Fruit fly (Drosophila melanogaster) whole organism, embryonic: ENCODE measurements around the gene CG10418.

Experiments
- CG10366 ChIP-seq: fragments of 200-800 bp; sonication (Bioruptor generic); IDR thresholded peaks from 2 replicates; pipeline ENCODE4 v1.3.6; 2022; ENCODE audit warnings: missing biosample characterization, missing genetic modification characterization
- CG10979 ChIP-seq: fragments of 200-800 bp; sonication (Bioruptor generic); optimal IDR thresholded peaks from 2 replicates; lab custom pipeline; 2018; ENCODE audit warnings: missing biosample characterization, mild to moderate bottlenecking, missing genetic modification characterization, moderate library complexity
- CG11093 ChIP-seq: fragments of 200-800 bp; sonication (Bioruptor generic); IDR thresholded peaks from 3 replicates; pipeline ENCODE4 v1.3.6; 2022; ENCODE audit warnings: missing biosample characterization, missing genetic modification characterization
- CG12299 ChIP-seq: fragments of 200-800 bp; sonication (Bioruptor generic); optimal IDR thresholded peaks from 2 replicates; lab custom pipeline; 2018; ENCODE audit warnings: missing biosample characterization, mild to moderate bottlenecking, missing genetic modification characterization
- CG14667 ChIP-seq: fragments of 200-800 bp; sonication (Bioruptor generic); IDR thresholded peaks from 2 replicates; pipeline ENCODE4 v1.3.6; 2022; ENCODE audit warnings: missing biosample characterization, missing genetic modification characterization
- CG15011 ChIP-seq: fragments of 200-800 bp; sonication (Bioruptor generic); optimal IDR thresholded peaks from 3 replicates; lab custom pipeline; 2018; ENCODE audit warnings: missing biosample characterization, mild to moderate bottlenecking, missing genetic modification characterization
- CG15479 ChIP-seq: fragments of 200-800 bp; sonication (Bioruptor generic); optimal IDR thresholded peaks from 3 replicates; lab custom pipeline; 2019; ENCODE audit warnings: missing biosample characterization, mild to moderate bottlenecking, missing genetic modification characterization, moderate library complexity
- CG16779 ChIP-seq: fragments of 200-800 bp; sonication (Bioruptor generic); IDR thresholded peaks from 2 replicates; pipeline ENCODE4 v1.3.6; 2022; ENCODE audit warnings: missing biosample characterization, missing genetic modification characterization
- CG1792 ChIP-seq: fragments of 200-800 bp; sonication (Bioruptor generic); optimal IDR thresholded peaks from 2 replicates; lab custom pipeline; 2016; ENCODE audit warnings: missing biosample characterization, missing genetic modification characterization
- CG2202 ChIP-seq: fragments of 200-800 bp; sonication (Bioruptor generic); optimal IDR thresholded peaks from 2 replicates; lab custom pipeline; 2018; ENCODE audit warnings: missing biosample characterization, mild to moderate bottlenecking, missing genetic modification characterization
- CG31365 ChIP-seq: fragments of 200-800 bp; sonication (Bioruptor generic); optimal IDR thresholded peaks from 2 replicates; lab custom pipeline; 2018; ENCODE audit warnings: missing biosample characterization, mild to moderate bottlenecking, missing genetic modification characterization
- CG32772 ChIP-seq: fragments of 200-800 bp; sonication (Bioruptor generic); IDR thresholded peaks from 2 replicates; pipeline ENCODE4 v1.3.6; 2022; ENCODE audit warnings: missing biosample characterization, missing genetic modification characterization
- CG34376 ChIP-seq: fragments of 200-800 bp; sonication (Bioruptor generic); optimal IDR thresholded peaks from 2 replicates; lab custom pipeline; 2018; ENCODE audit warnings: missing biosample characterization, mild to moderate bottlenecking, missing genetic modification characterization
- CG34422 ChIP-seq: fragments of 200-800 bp; sonication (Bioruptor generic); IDR thresholded peaks from 3 replicates; pipeline ENCODE4 v1.3.6; 2022; ENCODE audit warnings: missing biosample characterization, missing genetic modification characterization
- CG4617 ChIP-seq: fragments of 200-800 bp; sonication (Bioruptor generic); optimal IDR thresholded peaks from 3 replicates; lab custom pipeline; 2016; ENCODE audit warnings: missing biosample characterization, missing genetic modification characterization, borderline replicate concordance
- CG7745 ChIP-seq: fragments of 200-800 bp; sonication (Bioruptor generic); optimal IDR thresholded peaks from 2 replicates; lab custom pipeline; 2018; ENCODE audit warnings: missing biosample characterization, mild to moderate bottlenecking, missing genetic modification characterization, moderate library complexity
- CG8765 ChIP-seq: fragments of 200-800 bp; sonication (Bioruptor generic); IDR thresholded peaks from 2 replicates; pipeline ENCODE4 v1.3.6; 2022; ENCODE audit warnings: missing biosample characterization, missing genetic modification characterization
- CG9876 ChIP-seq: fragments of 200-800 bp; sonication (Bioruptor generic); optimal IDR thresholded peaks from 2 replicates; lab custom pipeline; 2016; ENCODE audit warnings: missing biosample characterization, missing genetic modification characterization
- Dref ChIP-seq: fragments of 200-800 bp; sonication (Bioruptor generic); IDR thresholded peaks from 2 replicates; pipeline ENCODE4 v1.3.6; 2022; ENCODE audit warnings: missing biosample characterization, missing genetic modification characterization
- ERR ChIP-seq: fragments of 200-800 bp; sonication (Bioruptor generic); optimal IDR thresholded peaks from 2 replicates; lab custom pipeline; 2016; ENCODE audit warnings: missing biosample characterization, missing genetic modification characterization
- Fer2 ChIP-seq: fragments of 200-800 bp; sonication (Bioruptor generic); optimal IDR thresholded peaks from 2 replicates; lab custom pipeline; 2018; ENCODE audit warnings: missing biosample characterization, mild to moderate bottlenecking, missing genetic modification characterization, moderate library complexity
- Hmx ChIP-seq: fragments of 200-800 bp; sonication (Bioruptor generic); optimal IDR thresholded peaks from 2 replicates; lab custom pipeline; 2016; ENCODE audit warnings: missing biosample characterization, missing genetic modification characterization
- Hr78 ChIP-seq, 2 experiments: fragments of 200-800 bp in 1 of 2; fragments of >200 bp in 1 of 2; sonication (Bioruptor generic) in 1 of 2; optimal IDR thresholded peaks; 2 replicates each; lab custom pipeline; 2017 to 2019; ENCODE audit warnings: missing biosample characterization in 2 of 2, missing genetic modification characterization in 2 of 2, mild to moderate bottlenecking in 1 of 2, moderate library complexity in 1 of 2
- Med ChIP-seq: fragments of 200-800 bp; sonication (Bioruptor generic); peaks from one replicate; lab custom pipeline; 2016; ENCODE audit warnings: missing biosample characterization, missing genetic modification characterization, mild to moderate bottlenecking, inconsistent platforms, moderate library complexity
- Mes4 ChIP-seq: fragments of 200-800 bp; sonication (Bioruptor generic); optimal IDR thresholded peaks from 2 replicates; lab custom pipeline; 2016; ENCODE audit warnings: missing biosample characterization, missing genetic modification characterization
- Mrtf ChIP-seq: fragments of 200-800 bp; sonication (Bioruptor generic); IDR thresholded peaks from 3 replicates; pipeline ENCODE4 v1.3.6; 2022; ENCODE audit warnings: missing biosample characterization, missing genetic modification characterization
- Opbp ChIP-seq: fragments of 200-800 bp; sonication (Bioruptor generic); IDR thresholded peaks from 3 replicates; pipeline ENCODE4 v1.3.6; 2022; ENCODE audit warnings: missing biosample characterization, missing genetic modification characterization; ENCODE audit not compliant: partially characterized antibody
- PHDP ChIP-seq: fragments of 200-800 bp; sonication (Bioruptor generic); optimal IDR thresholded peaks from 3 replicates; lab custom pipeline; 2018; ENCODE audit warnings: missing biosample characterization, mild to moderate bottlenecking, missing genetic modification characterization, moderate library complexity
- aop ChIP-seq: fragments of 200-800 bp; sonication (Bioruptor generic); IDR thresholded peaks from 2 replicates; pipeline ENCODE4 v1.3.6; 2022; ENCODE audit warnings: missing biosample characterization, missing genetic modification characterization
- cg ChIP-seq: fragments of 200-800 bp; sonication (Bioruptor generic); optimal IDR thresholded peaks from 3 replicates; lab custom pipeline; 2019; ENCODE audit warnings: missing biosample characterization, mild to moderate bottlenecking, missing genetic modification characterization, moderate library complexity
- chinmo ChIP-seq: fragments of 200-800 bp; sonication (Bioruptor generic); IDR thresholded peaks from 4 replicates; pipeline ENCODE4 v1.3.6; 2022; ENCODE audit warnings: missing biosample characterization, missing genetic modification characterization; ENCODE audit not compliant: partially characterized antibody
- ci ChIP-seq: fragments of 200-800 bp; sonication (Bioruptor generic); IDR thresholded peaks from 3 replicates; pipeline ENCODE4 v1.3.6; 2022; ENCODE audit warnings: missing biosample characterization, missing genetic modification characterization
- croc ChIP-seq: fragments of 200-800 bp; sonication (Bioruptor generic); conservative IDR thresholded peaks from 3 replicates; pipeline ENCODE4 v1.3.6; 2022; ENCODE audit warnings: missing biosample characterization, missing genetic modification characterization
- dati ChIP-seq: fragments of 200-800 bp; sonication (Bioruptor generic); IDR thresholded peaks from 2 replicates; pipeline ENCODE4 v1.3.6; 2022; ENCODE audit warnings: missing biosample characterization, missing genetic modification characterization
- dm ChIP-seq: fragments of 200-800 bp; sonication (Bioruptor generic); optimal IDR thresholded peaks from 3 replicates; lab custom pipeline; 2016; ENCODE audit warnings: missing biosample characterization, missing genetic modification characterization
- en ChIP-seq: fragments of 200-800 bp; sonication (Bioruptor generic); optimal IDR thresholded peaks from 2 replicates; lab custom pipeline; 2016; ENCODE audit warnings: missing biosample characterization, missing genetic modification characterization
- eve ChIP-seq, 2 experiments: fragments of >200 bp; optimal IDR thresholded peaks; 2 replicates each; lab custom pipeline; 2017; ENCODE audit warnings: missing biosample characterization in 2 of 2, missing genetic modification characterization in 2 of 2
- ftz-f1 ChIP-seq: fragments of 200-800 bp; sonication (Bioruptor generic); optimal IDR thresholded peaks from 2 replicates; lab custom pipeline; 2016; ENCODE audit warnings: missing biosample characterization, missing genetic modification characterization
- gce ChIP-seq: fragments of 200-800 bp; sonication (Bioruptor generic); IDR thresholded peaks from 3 replicates; pipeline ENCODE4 v1.3.6; 2022; ENCODE audit warnings: missing biosample characterization, missing genetic modification characterization
- gcm ChIP-seq: fragments of 200-800 bp; sonication (Bioruptor generic); optimal IDR thresholded peaks from 2 replicates; lab custom pipeline; 2019; ENCODE audit warnings: missing biosample characterization, mild to moderate bottlenecking, missing genetic modification characterization, moderate library complexity
- nmo ChIP-seq: fragments of 200-800 bp; sonication (Bioruptor generic); optimal IDR thresholded peaks from 2 replicates; lab custom pipeline; 2018; ENCODE audit warnings: missing biosample characterization, mild to moderate bottlenecking, missing genetic modification characterization, moderate library complexity
- phol ChIP-seq: fragments of 200-800 bp; sonication (Bioruptor generic); optimal IDR thresholded peaks from 3 replicates; lab custom pipeline; 2018; ENCODE audit warnings: missing biosample characterization, mild to moderate bottlenecking, missing genetic modification characterization, moderate library complexity
- ranshi ChIP-seq: fragments of 200-800 bp; sonication (Bioruptor generic); IDR thresholded peaks from 2 replicates; pipeline ENCODE4 v1.3.6; 2022; ENCODE audit warnings: missing biosample characterization, missing genetic modification characterization
- repo ChIP-seq: fragments of 200-800 bp; sonication (Bioruptor generic); optimal IDR thresholded peaks from 2 replicates; lab custom pipeline; 2016; ENCODE audit warnings: missing biosample characterization, missing genetic modification characterization
- schlank ChIP-seq: fragments of 200-800 bp; sonication (Bioruptor generic); optimal IDR thresholded peaks from 2 replicates; lab custom pipeline; 2018; ENCODE audit warnings: missing biosample characterization, mild to moderate bottlenecking, missing genetic modification characterization
- ssp ChIP-seq: fragments of 200-800 bp; sonication (Bioruptor generic); IDR thresholded peaks from 2 replicates; pipeline ENCODE4 v1.3.6; 2022; ENCODE audit warnings: missing biosample characterization, missing genetic modification characterization
- ttk ChIP-seq: fragments of 200-800 bp; sonication (Bioruptor generic); IDR thresholded peaks from 2 replicates; pipeline ENCODE4 v2.1.2; 2022; ENCODE audit warnings: missing biosample characterization, missing genetic modification characterization
- twi ChIP-seq: fragments of 200-800 bp; optimal IDR thresholded peaks from 2 replicates; lab custom pipeline; 2019; ENCODE audit warnings: missing biosample characterization, mild to moderate bottlenecking, missing genetic modification characterization, moderate library complexity
- zfh1 ChIP-seq: fragments of 200-800 bp; sonication (Bioruptor generic); IDR thresholded peaks from 3 replicates; pipeline ENCODE4 v1.3.6; 2022; ENCODE audit warnings: missing biosample characterization, missing genetic modification characterization

The CG10418 gene

DNA sequence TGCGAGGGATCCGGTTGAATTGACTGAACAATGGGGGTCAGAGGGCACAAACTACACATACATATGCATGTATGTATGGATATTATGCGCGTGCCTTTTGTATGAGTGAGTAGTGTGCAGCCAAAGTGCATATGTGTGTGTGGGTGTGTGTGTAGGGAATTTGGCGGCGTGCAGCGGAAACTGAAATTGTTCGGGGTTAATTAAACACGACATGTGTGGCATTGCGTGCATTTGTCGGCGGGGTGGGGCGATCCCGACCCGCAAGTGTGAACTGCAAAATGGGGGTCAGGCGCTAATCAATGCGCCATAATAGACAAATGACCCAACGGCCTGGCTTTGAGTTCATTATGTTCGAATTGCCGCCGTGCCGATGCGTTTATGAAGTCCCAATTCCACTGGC, 38.4 kb upstream of the CG10418 start:
- TF ChIP-seq CG7745 (peak; percentile 12), en (GFP tag; lab: Kevin White, UChicago) (no peak), CG10979 (tag; lab: Kevin White, UChicago) (no peak), ERR (GFP tag; lab: Kevin White, UChicago) (no peak), Mrtf (no peak), croc (no peak), Fer2 (tag; lab: Kevin White, UChicago) (no peak), dati (GFP tag; lab: Robert Waterston, UW) (no peak), CG12299 (tag; lab: Kevin White, UChicago) (no peak), Hr78 (GFP tag; optimal IDR thresholded peaks at IDR 0.05; lab: Kevin White, UChicago) (peak in 1 of 2 experiments; percentile 67), CG8765 (GFP tag; lab: Robert Waterston, UW) (no peak), ci (GFP tag; lab: Robert Waterston, UW) (0 out of 3 replicates have a peak, but pooled peaks have one; percentile 49), CG10366 (GFP tag; lab: Robert Waterston, UW) (no peak), CG9876 (no peak), CG15011 (GFP tag; lab: Kevin White, UChicago) (no peak), ttk (GFP tag; lab: Robert Waterston, UW) (no peak), CG34422 (GFP tag; lab: Robert Waterston, UW) (no peak), CG15479 (no peak), dm (GFP tag; lab: Kevin White, UChicago) (no peak), CG32772 (GFP tag; lab: Robert Waterston, UW) (no peak), schlank (tag; lab: Kevin White, UChicago) (no peak), CG4617 (no peak), nmo (GFP tag; lab: Kevin White, UChicago) (no peak), CG1792 (no peak), repo (GFP tag; lab: Kevin White, UChicago) (no peak), eve (GFP tag; optimal IDR thresholded peaks at IDR 0.05; lab: Kevin White, UChicago) (no peak), ssp (GFP tag; lab: Robert Waterston, UW) (no peak), CG11093 (0 out of 3 replicates have a peak, but pooled peaks have one; percentile 30), ftz-f1 (GFP tag; lab: Kevin White, UChicago) (no peak), zfh1 (GFP tag; lab: Robert Waterston, UW) (no peak), cg (GFP tag; lab: Kevin White, UChicago) (peak; percentile 68), Med (GFP tag; lab: Kevin White, UChicago) (no peak), CG2202 (no peak), Mes4 (GFP tag; lab: Kevin White, UChicago) (no peak), gce (GFP tag; lab: Robert Waterston, UW) (no peak), chinmo (GFP tag; lab: Robert Waterston, UW) (0 out of 4 replicates have a peak, but pooled peaks have one; percentile 62), Hmx (GFP tag; lab: Kevin White, UChicago) (no peak), CG16779 (GFP tag; lab: Robert Waterston, UW) (no peak), Dref (GFP tag; lab: Robert Waterston, UW) (0 out of 2 replicates have a peak, but pooled peaks have one; percentile 19), ranshi (GFP tag; lab: Robert Waterston, UW) (no peak), aop (GFP tag; lab: Robert Waterston, UW) (0 out of 2 replicates have a peak, but pooled peaks have one; percentile 7), CG31365 (tag; lab: Kevin White, UChicago) (no peak), gcm (GFP tag; lab: Kevin White, UChicago) (peak; percentile 83), phol (tag; lab: Kevin White, UChicago) (no peak), Opbp (no peak), PHDP (tag; lab: Kevin White, UChicago) (no peak), twi (tag; lab: Kevin White, UChicago) (peak; percentile 35), CG34376 (GFP tag; lab: Kevin White, UChicago) (no peak), CG14667 (GFP tag; lab: Robert Waterston, UW) (no peak)
